Worm (Caenorhabditis elegans): ENCODE results near the gene nmy-1.

Gene nmy-1

ce11 chrX:2891879-2892278 lies 17.4 kb upstream of the nmy-1 start:
- no peak for TF ChIP-seq lin-13 (GFP tag; optimal IDR thresholded peaks at IDR 0.05)
- TF ChIP-seq snpc-4 (tag; optimal IDR thresholded peaks at IDR 0.05) = peak; percentile 73
- 0 out of 2 replicates have a peak, but pooled peaks have one; percentile 40 for TF ChIP-seq snpc-1.2 (GFP tag; IDR thresholded peaks at IDR 0.05)
- TF ChIP-seq jun-1 (tag; optimal IDR thresholded peaks at IDR 0.05) = no peak
- TF ChIP-seq nhr-42 (GFP tag; IDR thresholded peaks at IDR 0.05) = 0 out of 2 replicates have a peak, but pooled peaks have one; percentile 58
- TF ChIP-seq mdt-29 (GFP tag; IDR thresholded peaks at IDR 0.05) = 0 out of 2 replicates have a peak, but pooled peaks have one; percentile 19

- TF ChIP-seq duxl-1 (tag; optimal IDR thresholded peaks at IDR 0.05; ENCODE audit: poor library complexity) = peak; percentile 12
- TF ChIP-seq hlh-30 (tag; optimal IDR thresholded peaks at IDR 0.05; ENCODE audit: insufficient read depth) = peak; percentile 57
- TF ChIP-seq hlh-11 (tag; optimal IDR thresholded peaks at IDR 0.05) = peak; percentile 35
- no peak for TF ChIP-seq arid-1 (GFP tag; conservative IDR thresholded peaks at IDR 0.05)
- no peak for TF ChIP-seq jun-1 (tag; optimal IDR thresholded peaks at IDR 0.05)
- TF ChIP-seq mdl-1 (tag; optimal IDR thresholded peaks at IDR 0.05) = no peak
- no peak for TF ChIP-seq skn-1 (tag; optimal IDR thresholded peaks at IDR 0.05)
- no peak for TF ChIP-seq F49E8.2 (tag; optimal IDR thresholded peaks at IDR 0.05; ENCODE audit: borderline replicate concordance)
- TF ChIP-seq zfp-3 (GFP tag; conservative IDR thresholded peaks at IDR 0.05) = 0 out of 2 replicates have a peak, but pooled peaks have one; percentile 15
- TF ChIP-seq attf-4 (tag; optimal IDR thresholded peaks at IDR 0.05) = no peak
- no peak for TF ChIP-seq sdz-12 (GFP tag; optimal IDR thresholded peaks at IDR 0.05)
- TF ChIP-seq ztf-11 (tag; optimal IDR thresholded peaks at IDR 0.05) = no peak
- no peak for TF ChIP-seq nhr-111 (GFP tag; optimal IDR thresholded peaks at IDR 0.05)
- no peak for TF ChIP-seq nhr-237 (tag; optimal IDR thresholded peaks at IDR 0.05)
- TF ChIP-seq set-16 (GFP tag; IDR thresholded peaks at IDR 0.05) = no peak
- TF ChIP-seq nhr-48 (tag; optimal IDR thresholded peaks at IDR 0.05) = peak; percentile 71
- no peak for TF ChIP-seq daf-8 (GFP tag; IDR thresholded peaks at IDR 0.05)
- TF ChIP-seq dmd-6 (GFP tag; IDR thresholded peaks at IDR 0.05) = 0 out of 2 replicates have a peak, but pooled peaks have one; percentile 14
- no peak for TF ChIP-seq ama-1 (optimal IDR thresholded peaks at IDR 0.05)
- no peak for TF ChIP-seq hmg-1.1 (GFP tag; IDR thresholded peaks at IDR 0.05)
- no peak for TF ChIP-seq zip-11 (GFP tag; IDR thresholded peaks at IDR 0.05)
- TF ChIP-seq nhr-102 (tag; optimal IDR thresholded peaks at IDR 0.05) = no peak
- TF ChIP-seq Y75B8A.6 (GFP tag; IDR thresholded peaks at IDR 0.05) = no peak
- no peak for TF ChIP-seq cey-2 (tag; optimal IDR thresholded peaks at IDR 0.05; ENCODE audit: borderline replicate concordance, insufficient read depth)
- no peak for TF ChIP-seq aly-2 (tag; optimal IDR thresholded peaks at IDR 0.05)
- no peak for TF ChIP-seq ces-1 (GFP tag; optimal IDR thresholded peaks at IDR 0.05)
- no peak for TF ChIP-seq madf-5 (GFP tag; IDR thresholded peaks at IDR 0.05)
- peak; percentile 18 for TF ChIP-seq mes-2 (tag; optimal IDR thresholded peaks at IDR 0.05; ENCODE audit: poor library complexity, severe bottlenecking)
- TF ChIP-seq ZK546.5 (tag; optimal IDR thresholded peaks at IDR 0.05) = no peak
- TF ChIP-seq ctbp-1 (GFP tag; IDR thresholded peaks at IDR 0.05) = no peak
- TF ChIP-seq tag-97 (GFP tag; IDR thresholded peaks at IDR 0.05) = no peak
- no peak for TF ChIP-seq F37D6.2 (tag; optimal IDR thresholded peaks at IDR 0.05)
- no peak for TF ChIP-seq ZK337.2 (GFP tag; IDR thresholded peaks at IDR 0.05)
- TF ChIP-seq R02D3.7 (tag; optimal IDR thresholded peaks at IDR 0.05) = no peak
- TF ChIP-seq nhr-10 (tag; optimal IDR thresholded peaks at IDR 0.05) = no peak
- TF ChIP-seq F26F4.8 (GFP tag; conservative IDR thresholded peaks at IDR 0.05) = no peak
- no peak for TF ChIP-seq Y105C5A.15 (GFP tag; IDR thresholded peaks at IDR 0.05)
- TF ChIP-seq ceh-62 (tag; optimal IDR thresholded peaks at IDR 0.05) = no peak
- TF ChIP-seq fos-1 (tag; optimal IDR thresholded peaks at IDR 0.05) = no peak
- TF ChIP-seq rbr-2 (tag; optimal IDR thresholded peaks at IDR 0.05) = peak; percentile 7
- no peak for TF ChIP-seq mdt-29 (GFP tag; IDR thresholded peaks at IDR 0.05)
- no peak for TF ChIP-seq lin-38 (GFP tag; IDR thresholded peaks at IDR 0.05)
- no peak for TF ChIP-seq egl-27 (tag; optimal IDR thresholded peaks at IDR 0.05)
- no peak for TF ChIP-seq dve-1 (tag; optimal IDR thresholded peaks at IDR 0.05; ENCODE audit: insufficient read depth)
- peak; percentile 55 for TF ChIP-seq nhr-28 (tag; optimal IDR thresholded peaks at IDR 0.05)
These were observed 16.2 kb upstream of the nmy-1 start for ce11 chrX:2893026-2893662.
